Fruit fly (Drosophila melanogaster) whole organism, wandering third instar larva: ENCODE measurements around the gene RFeSP.

Source experiments
- CG32264 ChIP-seq: fragments of 200-800 bp; sonication (Bioruptor generic); optimal IDR thresholded peaks from 2 replicates; lab custom pipeline; 2016; ENCODE audit warnings: missing biosample characterization, missing genetic modification characterization
- Myc ChIP-seq: fragments of >200 bp; optimal IDR thresholded peaks from 2 replicates; lab custom pipeline; 2017
- fru ChIP-seq: fragments of 200-800 bp; sonication (Bioruptor generic); optimal IDR thresholded peaks from 3 replicates; lab custom pipeline; 2016; ENCODE audit warnings: missing biosample characterization, mild to moderate bottlenecking, missing genetic modification characterization
- pan ChIP-seq: fragments of >200 bp; optimal IDR thresholded peaks from 2 replicates; lab custom pipeline; 2017
- sage ChIP-seq: fragments of 200-800 bp; sonication (Bioruptor generic); optimal IDR thresholded peaks from 2 replicates; lab custom pipeline; 2016; ENCODE audit warnings: missing biosample characterization, mild to moderate bottlenecking, missing genetic modification characterization
- tai ChIP-seq: sonication (Bioruptor generic); optimal IDR thresholded peaks from 2 replicates; lab custom pipeline; 2016; ENCODE audit warnings: missing biosample characterization, missing genetic modification characterization
- usp ChIP-seq: fragments of >200 bp; optimal IDR thresholded peaks from 2 replicates; lab custom pipeline; 2017; ENCODE audit warnings: missing biosample characterization, missing genetic modification characterization

DNA sequence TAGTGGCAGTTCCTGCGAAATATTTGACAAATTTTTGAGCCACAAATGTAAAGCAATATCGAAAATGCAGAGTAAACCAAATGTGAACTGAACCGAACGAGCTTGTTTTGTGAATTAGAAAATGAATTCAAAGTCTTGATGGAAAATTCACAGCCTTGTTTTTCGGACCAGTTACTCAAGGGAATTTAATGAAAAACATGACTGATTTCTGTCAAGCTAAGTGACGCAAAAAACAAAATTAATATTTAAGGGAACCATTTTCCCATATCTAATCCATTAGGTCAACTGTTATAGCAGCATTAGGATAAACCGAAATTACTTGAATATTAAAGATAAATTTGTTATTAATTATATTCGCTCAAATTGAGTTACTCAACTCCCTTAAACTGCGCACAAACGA lies 26.9 kb downstream of the RFeSP start, which contains the start of gene nis:
- TF ChIP-seq usp: no peak
- TF ChIP-seq fru (GFP tag; lab: Kevin White, UChicago): no peak
- TF ChIP-seq tai: no peak
- TF ChIP-seq pan: no peak
- TF ChIP-seq sage (GFP tag; lab: Kevin White, UChicago): no peak
- TF ChIP-seq CG32264: no peak
- no peak for TF ChIP-seq Myc (lab: Kevin White, UChicago)
